Worm (Caenorhabditis elegans): ENCODE results near the gene srm-2.

srm-2 gene

DNA sequence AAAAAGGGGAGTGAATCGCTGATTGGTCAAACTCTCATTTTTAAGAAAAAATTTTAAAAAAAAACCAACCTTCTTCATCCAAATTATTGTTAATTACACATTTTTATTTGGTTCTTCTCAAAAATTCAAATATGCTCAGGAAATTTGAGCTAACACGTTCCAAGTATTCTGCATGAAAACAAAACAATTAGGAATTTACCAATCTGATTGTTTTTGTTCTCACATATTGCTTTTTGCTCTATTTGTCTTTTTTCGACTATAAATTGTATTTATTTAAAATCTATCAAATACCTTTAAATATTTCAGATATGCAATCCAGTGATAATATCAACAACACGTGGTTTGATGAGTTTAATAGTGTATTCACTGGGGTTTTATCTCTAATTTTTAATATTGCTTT, 3.8 kb downstream of the srm-2 start, which contains the start of gene srm-1:
Gene srm-1 (plus strand): TSS at position 301 of the 400 bp plus-strand sequence.
- no peak for TF ChIP-seq C06A6.2 (GFP tag; conservative IDR thresholded peaks at IDR 0.05)
- TF ChIP-seq rpc-1 (optimal IDR thresholded peaks at IDR 0.05): no peak
- no peak for TF ChIP-seq rpc-1 (tag; optimal IDR thresholded peaks at IDR 0.05)
- no peak for TF ChIP-seq ceh-40 (GFP tag; IDR thresholded peaks at IDR 0.05)
- no peak for TF ChIP-seq cebp-1 (GFP tag; IDR thresholded peaks at IDR 0.05)
- TF ChIP-seq cebp-1 (tag; optimal IDR thresholded peaks at IDR 0.05): no peak
- TF ChIP-seq Y53G8AR.9 (GFP tag; conservative IDR thresholded peaks at IDR 0.05): no peak
- TF ChIP-seq zim-3 (tag; optimal IDR thresholded peaks at IDR 0.05): no peak
- no peak for TF ChIP-seq let-607 (tag; optimal IDR thresholded peaks at IDR 0.05)
- TF ChIP-seq Y53F4B.3 (GFP tag; IDR thresholded peaks at IDR 0.05): no peak

DNA sequence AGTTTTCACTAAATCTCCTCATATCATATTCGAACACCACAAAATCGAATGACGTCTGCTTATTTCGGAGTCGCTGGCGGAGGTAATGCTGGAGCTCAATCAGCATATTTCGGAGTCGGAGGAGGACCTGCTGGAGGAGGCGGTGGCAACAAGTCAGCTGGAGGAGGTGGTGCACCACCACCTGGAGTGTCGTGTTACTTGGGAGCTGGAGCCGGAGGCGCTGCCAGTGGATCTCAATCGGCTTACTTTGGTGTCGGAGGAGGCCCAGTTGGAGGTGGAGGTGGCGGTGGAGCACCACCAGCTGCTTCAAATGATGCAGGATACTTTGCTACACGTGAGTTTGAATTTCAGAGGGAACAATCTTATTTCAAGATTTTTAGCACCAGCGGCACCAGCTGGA, 8.0 kb downstream of the srm-2 start, which contains the start of gene ssq-4:
Gene ssq-4 (plus strand): TSS at position 19 of the 400 bp plus-strand sequence.
- peak; percentile 75 for TF ChIP-seq egrh-3 (GFP tag; IDR thresholded peaks at IDR 0.05)

DNA sequence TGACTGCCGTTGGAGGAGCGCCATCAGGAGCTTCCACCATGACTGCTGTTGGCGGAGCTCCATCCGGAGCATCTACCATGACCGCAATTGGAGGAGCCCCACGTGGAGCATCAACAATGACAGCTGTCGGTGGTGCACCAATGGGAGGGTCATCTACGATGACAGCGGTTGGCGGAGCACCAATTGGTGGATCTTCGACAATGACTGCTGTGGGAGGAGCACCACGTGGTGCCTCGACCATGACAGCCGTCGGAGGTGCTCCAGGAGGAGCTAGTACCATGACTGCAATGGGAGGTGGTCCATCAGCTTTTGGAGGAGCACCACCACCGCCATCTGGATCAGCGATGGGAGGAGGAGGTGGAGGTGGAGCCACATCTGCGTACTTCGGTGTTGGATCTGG, 8.6 kb downstream of the srm-2 start, which contains the start of gene T28H11.7:
Gene T28H11.7 (minus strand): TSS at position 101 of the 400 bp plus-strand sequence.
- peak; percentile 49; the same call in 1 of the 2 replicates for TF ChIP-seq egrh-3 (GFP tag; IDR thresholded peaks at IDR 0.05)

DNA sequence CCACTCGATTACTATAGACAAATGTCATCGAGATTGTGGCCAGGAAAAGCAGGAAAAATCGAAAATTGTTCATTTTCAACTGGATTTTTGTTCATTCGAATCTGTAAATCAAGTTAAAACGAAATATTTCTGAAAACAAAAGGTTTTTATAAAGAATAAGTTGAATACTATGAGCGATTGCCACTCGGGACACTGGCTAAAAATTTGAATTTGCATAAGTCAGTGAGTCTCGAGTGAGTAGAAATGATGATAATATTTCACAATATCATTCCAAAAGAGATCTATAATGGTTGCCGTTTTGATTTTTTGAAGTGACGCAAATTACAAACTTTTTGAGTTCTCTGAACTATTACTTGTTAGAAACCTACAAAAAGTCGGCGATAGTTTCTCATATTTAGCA, 12.1 kb downstream of the srm-2 start, which contains the start of gene T28H11.8:
Gene T28H11.8 (minus strand): TSS at position 101 of the 400 bp plus-strand sequence.
- TF ChIP-seq die-1 (tag; optimal IDR thresholded peaks at IDR 0.05): no peak
- TF ChIP-seq chd-7 (tag; optimal IDR thresholded peaks at IDR 0.05): no peak
- TF ChIP-seq zfh-2 (GFP tag; conservative IDR thresholded peaks at IDR 0.05): no peak
- TF ChIP-seq attf-5 (GFP tag; optimal IDR thresholded peaks at IDR 0.05): no peak
- TF ChIP-seq let-526 (GFP tag; IDR thresholded peaks at IDR 0.05): no peak
- TF ChIP-seq him-1 (tag; optimal IDR thresholded peaks at IDR 0.05): no peak
- no peak for TF ChIP-seq Y67H2A.10 (GFP tag; conservative IDR thresholded peaks at IDR 0.05)
- no peak for TF ChIP-seq tbx-9 (tag; optimal IDR thresholded peaks at IDR 0.05; ENCODE audit: borderline replicate concordance)
- TF ChIP-seq ZK185.1 (tag; optimal IDR thresholded peaks at IDR 0.05; ENCODE audit: poor library complexity, severe bottlenecking): no peak
- TF ChIP-seq xnd-1 (tag; optimal IDR thresholded peaks at IDR 0.05): no peak
- TF ChIP-seq lir-1 (GFP tag; conservative IDR thresholded peaks at IDR 0.05): no peak
- TF ChIP-seq mel-28 (tag; optimal IDR thresholded peaks at IDR 0.05; ENCODE audit: borderline replicate concordance): no peak
- TF ChIP-seq K12H6.12 (tag; optimal IDR thresholded peaks at IDR 0.05): no peak
- TF ChIP-seq atf-7 (tag; optimal IDR thresholded peaks at IDR 0.05): no peak

DNA sequence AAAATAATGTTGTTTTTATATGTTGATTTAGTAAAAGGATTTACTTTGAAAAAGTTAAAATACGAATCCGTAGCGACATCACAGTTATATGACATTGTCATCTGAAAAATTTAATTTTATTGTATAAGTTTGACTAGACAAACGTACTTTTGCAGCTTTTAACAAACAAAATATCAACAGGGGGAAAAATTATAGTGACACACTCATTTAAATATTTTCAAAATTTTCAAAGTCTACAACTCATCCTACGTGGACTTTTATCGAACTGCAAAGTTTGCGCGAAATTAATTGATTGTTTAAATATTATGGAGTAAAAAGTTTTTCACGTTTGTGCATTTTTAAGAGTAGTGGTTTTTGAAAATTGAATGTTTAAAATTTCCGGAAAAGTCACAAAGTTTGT, 17.2 kb downstream of the srm-2 start, which contains the start of gene C09B9.85:
Gene C09B9.85 (minus strand): TSS at position 101 of the 400 bp plus-strand sequence.
- TF ChIP-seq dox-1 (GFP tag; IDR thresholded peaks at IDR 0.05): no peak
- no peak for TF ChIP-seq die-1 (tag; optimal IDR thresholded peaks at IDR 0.05)
- TF ChIP-seq snpc-1.3 (tag; optimal IDR thresholded peaks at IDR 0.05; ENCODE audit: insufficient read depth): no peak
- TF ChIP-seq ztf-22 (GFP tag; optimal IDR thresholded peaks at IDR 0.05): no peak
- no peak for TF ChIP-seq Y79H2A.3 (GFP tag; conservative IDR thresholded peaks at IDR 0.05)
- no peak for TF ChIP-seq ceh-40 (GFP tag; IDR thresholded peaks at IDR 0.05)
- TF ChIP-seq fkh-3 (tag; optimal IDR thresholded peaks at IDR 0.05): no peak
- TF ChIP-seq egl-18 (GFP tag; IDR thresholded peaks at IDR 0.05): no peak

Measured in whole organism, young adult.